Fruit fly (Drosophila melanogaster) whole organism, adult: ENCODE measurements around the gene RapGAP1.

ENCODE experiments used
- CG11617 ChIP-seq: fragments of 200-800 bp; sonication (Bioruptor generic); optimal IDR thresholded peaks from 2 replicates; lab custom pipeline; 2017; ENCODE audit warnings: mild to moderate bottlenecking, missing biosample characterization, missing genetic modification reagents, missing genetic modification characterization
- CG12768 ChIP-seq: fragments of 200-800 bp; sonication (Bioruptor generic); optimal IDR thresholded peaks from 2 replicates; lab custom pipeline; 2017; ENCODE audit warnings: missing biosample characterization, missing genetic modification characterization, mild to moderate bottlenecking, moderate library complexity, missing genetic modification reagents
- CG14711 ChIP-seq: fragments of 200-800 bp; sonication (Bioruptor generic); optimal IDR thresholded peaks from 2 replicates; lab custom pipeline; 2018; ENCODE audit warnings: missing biosample characterization, mild to moderate bottlenecking, missing genetic modification characterization, moderate library complexity
- CG33017 ChIP-seq: fragments of 200-800 bp; sonication (Bioruptor generic); optimal IDR thresholded peaks from 2 replicates; lab custom pipeline; 2018; ENCODE audit warnings: missing biosample characterization, mild to moderate bottlenecking, missing genetic modification characterization, moderate library complexity
- CG7101 ChIP-seq: fragments of 200-800 bp; sonication (Bioruptor generic); optimal IDR thresholded peaks from 2 replicates; lab custom pipeline; 2018; ENCODE audit warnings: missing biosample characterization, mild to moderate bottlenecking, missing genetic modification characterization, moderate library complexity
- Crg-1 ChIP-seq: fragments of 200-800 bp; sonication (Bioruptor generic); optimal IDR thresholded peaks from 2 replicates; lab custom pipeline; 2016; ENCODE audit warnings: missing biosample characterization, missing genetic modification characterization
- Hr96 ChIP-seq: fragments of 200-800 bp; sonication (Bioruptor generic); optimal IDR thresholded peaks from 2 replicates; lab custom pipeline; 2016; ENCODE audit warnings: missing biosample characterization, missing genetic modification characterization
- Mnt ChIP-seq: fragments of 200-800 bp; sonication (Bioruptor generic); optimal IDR thresholded peaks from 2 replicates; lab custom pipeline; 2016; ENCODE audit warnings: missing biosample characterization, mild to moderate bottlenecking, missing genetic modification characterization
- cic ChIP-seq: fragments of 200-800 bp; sonication (Bioruptor generic); optimal IDR thresholded peaks from 2 replicates; lab custom pipeline; 2017; ENCODE audit warnings: missing biosample characterization, mild to moderate bottlenecking, missing genetic modification characterization, moderate library complexity
- cnc ChIP-seq, 2 experiments: fragments of >200 bp; optimal IDR thresholded peaks; 2 replicates each; lab custom pipeline; 2017
- kay ChIP-seq: fragments of 200-800 bp; sonication (Bioruptor generic); peaks from one replicate; lab custom pipeline; 2016; ENCODE audit warnings: missing biosample characterization, missing genetic modification characterization, borderline replicate concordance
- tj ChIP-seq: fragments of 200-800 bp; sonication (Bioruptor generic); optimal IDR thresholded peaks from 3 replicates; lab custom pipeline; 2017; ENCODE audit warnings: missing biosample characterization, mild to moderate bottlenecking, missing genetic modification characterization, moderate library complexity

- TF ChIP-seq kay (GFP tag; lab: Kevin White, UChicago) (no peak), Hr96 (GFP tag; lab: Kevin White, UChicago) (no peak), CG11617 (GFP tag; lab: Kevin White, UChicago) (no peak), cnc (optimal IDR thresholded peaks at IDR 0.05; lab: Kevin White, UChicago) (no peak), Mnt (no peak), CG33017 (tag; lab: Kevin White, UChicago) (no peak), cic (no peak), Crg-1 (GFP tag; lab: Kevin White, UChicago) (no peak), CG12768 (GFP tag; lab: Kevin White, UChicago) (no peak), tj (GFP tag; lab: Kevin White, UChicago) (no peak), CG7101 (tag; lab: Kevin White, UChicago) (no peak), CG14711 (tag; lab: Kevin White, UChicago) (peak; percentile 29)
Measured at dm6 chr2L:7492508-7492907, 86.3 kb downstream of the RapGAP1 start.
